Fruit fly (Drosophila melanogaster): Measurements from ENCODE around the gene trol.

trol gene

dm6 chrX:2545328-2545758 is at the start of gene trol (continued):
- TF ChIP-seq CG14860 (GFP tag; IDR thresholded peaks at IDR 0.05; ENCODE audit: partially characterized antibody) (no peak), CG11504 (tag; optimal IDR thresholded peaks at IDR 0.05) (peak; percentile 28), CG10209 (GFP tag; optimal IDR thresholded peaks at IDR 0.05) (no peak), CG15696 (tag; optimal IDR thresholded peaks at IDR 0.05) (no peak), Sox100B (GFP tag; optimal IDR thresholded peaks at IDR 0.05) (no peak), Pdp1 (GFP tag; optimal IDR thresholded peaks at IDR 0.05) (peak in 1 of 2 experiments; percentile 61), pho (GFP tag; optimal IDR thresholded peaks at IDR 0.05) (no peak), CG1832 (GFP tag; optimal IDR thresholded peaks at IDR 0.05) (peak; percentile 54), CG3281 (GFP tag; optimal IDR thresholded peaks at IDR 0.05) (no peak), CG18011 (GFP tag; optimal IDR thresholded peaks at IDR 0.05) (no peak), Hr78 (GFP tag; optimal IDR thresholded peaks at IDR 0.05) (peak in 1 of 2 experiments; percentile 28), chif (GFP tag; optimal IDR thresholded peaks at IDR 0.05) (no peak), CG16813 (GFP tag; IDR thresholded peaks at IDR 0.05; ENCODE audit: partially characterized antibody) (no peak), Bgb (GFP tag; IDR thresholded peaks at IDR 0.05; ENCODE audit: partially characterized antibody) (0 out of 2 replicates have a peak, but pooled peaks have one; percentile 28), CG11247 (GFP tag; IDR thresholded peaks at IDR 0.05) (no peak), Stat92E (GFP tag; optimal IDR thresholded peaks at IDR 0.05) (no peak), Jarid2 (GFP tag; optimal IDR thresholded peaks at IDR 0.05) (peak; percentile 70), hb (GFP tag; IDR thresholded peaks at IDR 0.05; ENCODE audit: partially characterized antibody) (no peak), Hsf (GFP tag; optimal IDR thresholded peaks at IDR 0.05) (no peak), CG10321 (GFP tag; IDR thresholded peaks at IDR 0.05) (0 out of 2 replicates have a peak, but pooled peaks have one; percentile 11), CG3838 (GFP tag; optimal IDR thresholded peaks at IDR 0.05) (no peak), CG14965 (GFP tag; optimal IDR thresholded peaks at IDR 0.05; ENCODE audit: borderline replicate concordance) (no peak), lilli (GFP tag; optimal IDR thresholded peaks at IDR 0.05) (no peak), gce (GFP tag; IDR thresholded peaks at IDR 0.05) (0 out of 3 replicates have a peak, but pooled peaks have one; percentile 18), tll (GFP tag; optimal IDR thresholded peaks at IDR 0.05) (no peak), yki (optimal IDR thresholded peaks at IDR 0.05) (peak; percentile 36), ci (GFP tag; IDR thresholded peaks at IDR 0.05) (peak; percentile 58; the same call in 1 of the 3 replicates), z (GFP tag; IDR thresholded peaks at IDR 0.05) (no peak), CG4617 (GFP tag; optimal IDR thresholded peaks at IDR 0.05; ENCODE audit: borderline replicate concordance) (no peak), Atf3 (GFP tag; optimal IDR thresholded peaks at IDR 0.05) (no peak), Med (GFP tag) (peak; percentile 79), CG13287 (GFP tag; IDR thresholded peaks at IDR 0.05; ENCODE audit: partially characterized antibody) (0 out of 2 replicates have a peak, but pooled peaks have one; percentile 9), Eip74EF (GFP tag; optimal IDR thresholded peaks at IDR 0.05) (no peak), Rfx (GFP tag; IDR thresholded peaks at IDR 0.05) (peak; percentile 15; the same call in 1 of the 2 replicates), bbx (GFP tag; IDR thresholded peaks at IDR 0.05; ENCODE audit: partially characterized antibody) (no peak; the same call in 1 of the 2 replicates), grn (GFP tag; optimal IDR thresholded peaks at IDR 0.05) (peak; percentile 19), wor (GFP tag; IDR thresholded peaks at IDR 0.05) (no peak), Camta (GFP tag; optimal IDR thresholded peaks at IDR 0.05) (no peak), CG17359 (tag; optimal IDR thresholded peaks at IDR 0.05) (no peak), sqz (GFP tag; optimal IDR thresholded peaks at IDR 0.05) (no peak), crp (GFP tag; optimal IDR thresholded peaks at IDR 0.05) (no peak), cwo (GFP tag; optimal IDR thresholded peaks at IDR 0.05) (no peak), pros (GFP tag; optimal IDR thresholded peaks at IDR 0.05) (peak; percentile 21), CG2120 (GFP tag; optimal IDR thresholded peaks at IDR 0.05) (no peak), nom (GFP tag; optimal IDR thresholded peaks at IDR 0.05) (peak; percentile 10), aop (GFP tag; IDR thresholded peaks at IDR 0.05) (no peak), CG11093 (GFP tag; IDR thresholded peaks at IDR 0.05) (no peak), Opbp (GFP tag; IDR thresholded peaks at IDR 0.05; ENCODE audit: partially characterized antibody) (0 out of 3 replicates have a peak, but pooled peaks have one; percentile 20)
